Worm (Caenorhabditis elegans): ENCODE measurements around the gene mig-2.

mig-2 gene

ce11 chrX:11569744-11570359 is 21.4 kb downstream of the mig-2 start:
- TF ChIP-seq ces-1 (GFP tag; optimal IDR thresholded peaks at IDR 0.05), result peak; percentile 56
- TF ChIP-seq lin-14 (GFP tag; optimal IDR thresholded peaks at IDR 0.05), result peak; percentile 68
- TF ChIP-seq nhr-84 (tag; optimal IDR thresholded peaks at IDR 0.05), result no peak
- TF ChIP-seq fkh-10 (GFP tag; optimal IDR thresholded peaks at IDR 0.05), result peak; percentile 53
- no peak for TF ChIP-seq ceh-8 (GFP tag; optimal IDR thresholded peaks at IDR 0.05)

- TF ChIP-seq hlh-4 (tag; optimal IDR thresholded peaks at IDR 0.05) (no peak), C16A3.4 (tag; optimal IDR thresholded peaks at IDR 0.05) (no peak), efl-3 (GFP tag; optimal IDR thresholded peaks at IDR 0.05) (no peak), swsn-7 (tag; optimal IDR thresholded peaks at IDR 0.05) (no peak), nhr-11 (tag; optimal IDR thresholded peaks at IDR 0.05) (no peak), egl-13 (tag; optimal IDR thresholded peaks at IDR 0.05) (no peak), isw-1 (GFP tag; IDR thresholded peaks at IDR 0.05) (peak; percentile 9; the same call in 1 of the 2 replicates), lin-14 (GFP tag; optimal IDR thresholded peaks at IDR 0.05) (peak; percentile 80), rnt-1 (tag; optimal IDR thresholded peaks at IDR 0.05) (no peak), fkh-10 (GFP tag; optimal IDR thresholded peaks at IDR 0.05) (peak; percentile 19)
These were observed 23.3 kb downstream of the mig-2 start for ce11 chrX:11571714-11572113.

ce11 chrX:11572205-11572604 is 23.8 kb downstream of the mig-2 start, which contains the start of gene frm-3:
Gene frm-3, plus strand, starts transcription at chrX:11572505.
- no peak for TF ChIP-seq pax-3 (tag; optimal IDR thresholded peaks at IDR 0.05)
- TF ChIP-seq ceh-82 (tag; optimal IDR thresholded peaks at IDR 0.05), result no peak
- TF ChIP-seq fkh-8 (tag; optimal IDR thresholded peaks at IDR 0.05), result no peak
- no peak for TF ChIP-seq grh-1 (GFP tag; IDR thresholded peaks at IDR 0.05)
- TF ChIP-seq nhr-20 (tag; optimal IDR thresholded peaks at IDR 0.05), result no peak
- TF ChIP-seq nhr-90 (tag; optimal IDR thresholded peaks at IDR 0.05; ENCODE audit: poor library complexity), result no peak
- TF ChIP-seq jun-1 (tag; optimal IDR thresholded peaks at IDR 0.05), result no peak
- no peak for TF ChIP-seq elt-3 (tag; optimal IDR thresholded peaks at IDR 0.05)
- TF ChIP-seq hpl-2 (GFP tag; optimal IDR thresholded peaks at IDR 0.05), result no peak
- no peak for TF ChIP-seq ceh-63 (GFP tag; optimal IDR thresholded peaks at IDR 0.05)
- TF ChIP-seq lin-15B (tag; optimal IDR thresholded peaks at IDR 0.05), result no peak
- TF ChIP-seq nhr-11 (tag; optimal IDR thresholded peaks at IDR 0.05), result no peak
- TF ChIP-seq ceh-8 (GFP tag; optimal IDR thresholded peaks at IDR 0.05), result no peak
- TF ChIP-seq nhr-12 (tag; optimal IDR thresholded peaks at IDR 0.05), result no peak
- TF ChIP-seq nhr-19 (GFP tag; conservative IDR thresholded peaks at IDR 0.05), result no peak
- no peak for TF ChIP-seq snu-23 (GFP tag; optimal IDR thresholded peaks at IDR 0.05)

ce11 chrX:11574167-11574566 is 25.8 kb downstream of the mig-2 start:
- TF ChIP-seq lin-14 (GFP tag; optimal IDR thresholded peaks at IDR 0.05), result peak; percentile 67
- TF ChIP-seq pax-3 (tag; optimal IDR thresholded peaks at IDR 0.05), result no peak
- TF ChIP-seq efl-3 (GFP tag; optimal IDR thresholded peaks at IDR 0.05), result no peak
- TF ChIP-seq rnt-1 (tag; optimal IDR thresholded peaks at IDR 0.05), result peak; percentile 44

ce11 chrX:11576429-11577088 is 28.2 kb downstream of the mig-2 start:
- no peak for TF ChIP-seq mef-2 (tag; optimal IDR thresholded peaks at IDR 0.05)
- no peak for TF ChIP-seq alr-1 (tag; optimal IDR thresholded peaks at IDR 0.05; ENCODE audit: borderline replicate concordance)
- TF ChIP-seq fkh-4 (tag; optimal IDR thresholded peaks at IDR 0.05; ENCODE audit: borderline replicate concordance), result no peak
- TF ChIP-seq lin-13 (GFP tag; optimal IDR thresholded peaks at IDR 0.05), result no peak
- TF ChIP-seq lin-14 (GFP tag; optimal IDR thresholded peaks at IDR 0.05), result peak; percentile 78
- no peak for TF ChIP-seq Y116A8C.19 (tag; optimal IDR thresholded peaks at IDR 0.05; ENCODE audit: borderline replicate concordance)
- TF ChIP-seq ama-1 (optimal IDR thresholded peaks at IDR 0.05), result no peak
- no peak for TF ChIP-seq dsc-1 (tag; optimal IDR thresholded peaks at IDR 0.05)
- TF ChIP-seq nhr-237 (tag; optimal IDR thresholded peaks at IDR 0.05), result no peak
- no peak for TF ChIP-seq lir-3 (tag; optimal IDR thresholded peaks at IDR 0.05; ENCODE audit: poor library complexity)
- no peak for TF ChIP-seq aha-1 (tag; optimal IDR thresholded peaks at IDR 0.05)
- no peak for TF ChIP-seq ztf-4 (tag; optimal IDR thresholded peaks at IDR 0.05)
- no peak for TF ChIP-seq grh-1 (GFP tag; IDR thresholded peaks at IDR 0.05)
- TF ChIP-seq efl-1 (optimal IDR thresholded peaks at IDR 0.05), result no peak
- peak in 1 of 2 experiments; percentile 49 for TF ChIP-seq efl-1 (GFP tag; optimal IDR thresholded peaks at IDR 0.05 in 1 of 2)
- no peak for TF ChIP-seq nhr-19 (GFP tag; conservative IDR thresholded peaks at IDR 0.05)
- TF ChIP-seq nhr-12 (tag; optimal IDR thresholded peaks at IDR 0.05), result no peak
- no peak for TF ChIP-seq zag-1 (tag; optimal IDR thresholded peaks at IDR 0.05)
- TF ChIP-seq fos-1 (tag; optimal IDR thresholded peaks at IDR 0.05), result no peak
- no peak for TF ChIP-seq unc-130 (tag; optimal IDR thresholded peaks at IDR 0.05)
- no peak for TF ChIP-seq rnt-1 (tag; optimal IDR thresholded peaks at IDR 0.05)
- no peak for TF ChIP-seq elt-3 (tag; optimal IDR thresholded peaks at IDR 0.05)

All from whole organism, L1 larva.